ENCODE assay signal across 3 worm cellular contexts in genomic region chrII:10200759-10201158, ce11.
TF ChIP-seq lines count a peak whose summit lies in the region.

TSS of gene arv-1 (minus strand) at chrII:10200823.

TF ChIP-seq in whole organism, L2 larva, 48 proteins besides CTCF, POLR2A, EP300 and RAD21 (continued from another document):
- TF ChIP-seq lin-13 (GFP tag; optimal IDR thresholded peaks at IDR 0.05; lab: Kevin White, UChicago) (peak; percentile 31), mbf-1 (tag; optimal IDR thresholded peaks at IDR 0.05; lab: Kevin White, UChicago) (no peak), unc-55 (GFP tag; optimal IDR thresholded peaks at IDR 0.05; lab: Kevin White, UChicago) (peak; percentile 64)

TF ChIP-seq in whole organism, L4 larva, 104 proteins besides CTCF, POLR2A, EP300 and RAD21 (continued from another document):
- no peak for TF ChIP-seq ztf-11 (tag; optimal IDR thresholded peaks at IDR 0.05; lab: Kevin White, UChicago)
- no peak for TF ChIP-seq mxl-2 (GFP tag; conservative IDR thresholded peaks at IDR 0.05; lab: Robert Waterston, UW)
- no peak for TF ChIP-seq F10B5.3 (tag; optimal IDR thresholded peaks at IDR 0.05; lab: Kevin White, UChicago)
- peak; percentile 43 for TF ChIP-seq nhr-6 (tag; optimal IDR thresholded peaks at IDR 0.05; lab: Kevin White, UChicago)
- peak; percentile 24 for TF ChIP-seq nhr-102 (tag; optimal IDR thresholded peaks at IDR 0.05; lab: Kevin White, UChicago)
- no peak for TF ChIP-seq lim-7 (GFP tag; IDR thresholded peaks at IDR 0.05; lab: Robert Waterston, UW)
- peak in 1 of 2 experiments; percentile 68 for TF ChIP-seq hif-1 (tag; optimal IDR thresholded peaks at IDR 0.05; lab: Kevin White, UChicago)
- peak; percentile 40 for TF ChIP-seq rbr-2 (tag; optimal IDR thresholded peaks at IDR 0.05; lab: Kevin White, UChicago)
- no peak for TF ChIP-seq ctbp-1 (GFP tag; IDR thresholded peaks at IDR 0.05; lab: Robert Waterston, UW)
- TF ChIP-seq nhr-10 (tag; optimal IDR thresholded peaks at IDR 0.05; lab: Kevin White, UChicago), result no peak
- no peak for TF ChIP-seq nhr-42 (GFP tag; IDR thresholded peaks at IDR 0.05; lab: Robert Waterston, UW)
- TF ChIP-seq lin-29 (GFP tag; IDR thresholded peaks at IDR 0.05; lab: Robert Waterston, UW), result no peak
- no peak for TF ChIP-seq nhr-237 (tag; optimal IDR thresholded peaks at IDR 0.05; lab: Kevin White, UChicago)
- no peak for TF ChIP-seq spr-1 (tag; optimal IDR thresholded peaks at IDR 0.05; lab: Kevin White, UChicago)
- no peak for TF ChIP-seq fos-1 (tag; optimal IDR thresholded peaks at IDR 0.05; lab: Kevin White, UChicago)
- no peak for TF ChIP-seq zag-1 (tag; optimal IDR thresholded peaks at IDR 0.05; lab: Kevin White, UChicago)
- no peak for TF ChIP-seq nhr-76 (tag; optimal IDR thresholded peaks at IDR 0.05; lab: Kevin White, UChicago)
- no peak for TF ChIP-seq mdt-29 (GFP tag; IDR thresholded peaks at IDR 0.05; lab: Robert Waterston, UW)
- TF ChIP-seq ceh-28 (tag; optimal IDR thresholded peaks at IDR 0.05; lab: Kevin White, UChicago), result no peak
- no peak for TF ChIP-seq php-3 (GFP tag; IDR thresholded peaks at IDR 0.05; lab: Robert Waterston, UW)
- TF ChIP-seq hlh-30 (tag; optimal IDR thresholded peaks at IDR 0.05; lab: Kevin White, UChicago; ENCODE audit: insufficient read depth), result peak; percentile 28
- TF ChIP-seq nhr-77 (tag; optimal IDR thresholded peaks at IDR 0.05; lab: Kevin White, UChicago), result peak; percentile 16
- TF ChIP-seq fkh-10 (GFP tag; optimal IDR thresholded peaks at IDR 0.05; lab: Kevin White, UChicago), result no peak
- no peak for TF ChIP-seq nhr-111 (GFP tag; optimal IDR thresholded peaks at IDR 0.05; lab: Kevin White, UChicago)
- TF ChIP-seq unc-130 (GFP tag; optimal IDR thresholded peaks at IDR 0.05; lab: Kevin White, UChicago), result peak; percentile 56
- no peak for TF ChIP-seq lin-13 (GFP tag; optimal IDR thresholded peaks at IDR 0.05; lab: Kevin White, UChicago)
- no peak for TF ChIP-seq arid-1 (GFP tag; conservative IDR thresholded peaks at IDR 0.05; lab: Robert Waterston, UW)
- TF ChIP-seq dpl-1 (GFP tag; optimal IDR thresholded peaks at IDR 0.05; lab: Kevin White, UChicago), result peak; percentile 59
- no peak for TF ChIP-seq madf-9 (GFP tag; conservative IDR thresholded peaks at IDR 0.05; lab: Robert Waterston, UW)
- TF ChIP-seq ces-1 (GFP tag; optimal IDR thresholded peaks at IDR 0.05; lab: Kevin White, UChicago), result no peak
- TF ChIP-seq pha-4 (GFP tag; IDR thresholded peaks at IDR 0.05; lab: Robert Waterston, UW), result no peak
- no peak for TF ChIP-seq pha-4 (tag; optimal IDR thresholded peaks at IDR 0.05; lab: Kevin White, UChicago)
- no peak for TF ChIP-seq ceh-32 (tag; optimal IDR thresholded peaks at IDR 0.05; lab: Kevin White, UChicago; ENCODE audit: poor library complexity)
- peak; percentile 58 for TF ChIP-seq lin-38 (GFP tag; IDR thresholded peaks at IDR 0.05; lab: Robert Waterston, UW)
- peak; percentile 52; the same call in 1 of the 2 replicates for TF ChIP-seq T26A8.4 (GFP tag; IDR thresholded peaks at IDR 0.05; lab: Robert Waterston, UW)
- TF ChIP-seq nhr-28 (tag; optimal IDR thresholded peaks at IDR 0.05; lab: Kevin White, UChicago), result peak; percentile 72
- no peak for TF ChIP-seq dmd-9 (GFP tag; IDR thresholded peaks at IDR 0.05; lab: Robert Waterston, UW)
- no peak for TF ChIP-seq unc-62 (GFP tag; optimal IDR thresholded peaks at IDR 0.05 in 1 of 2; lab: Kevin White, UChicago)
- TF ChIP-seq unc-62 (tag; optimal IDR thresholded peaks at IDR 0.05; lab: Kevin White, UChicago), result no peak
- peak; percentile 30 for TF ChIP-seq aha-1 (tag; lab: Kevin White, UChicago)
- no peak for TF ChIP-seq tra-1 (GFP tag; IDR thresholded peaks at IDR 0.05; lab: Robert Waterston, UW)
- TF ChIP-seq Y5F2A.4 (GFP tag; optimal IDR thresholded peaks at IDR 0.05; lab: Kevin White, UChicago), result no peak
- TF ChIP-seq set-16 (GFP tag; IDR thresholded peaks at IDR 0.05; lab: Robert Waterston, UW), result no peak
- TF ChIP-seq ZK546.5 (tag; optimal IDR thresholded peaks at IDR 0.05; lab: Kevin White, UChicago), result no peak
- TF ChIP-seq nhr-48 (tag; optimal IDR thresholded peaks at IDR 0.05; lab: Kevin White, UChicago), result peak; percentile 2
- no peak for TF ChIP-seq tag-97 (GFP tag; IDR thresholded peaks at IDR 0.05; lab: Robert Waterston, UW)
- peak; percentile 38 for TF ChIP-seq mep-1 (tag; optimal IDR thresholded peaks at IDR 0.05; lab: Kevin White, UChicago)
- no peak for TF ChIP-seq daf-16 (GFP tag; optimal IDR thresholded peaks at IDR 0.05; lab: Kevin White, UChicago)
- TF ChIP-seq daf-16 (tag; optimal IDR thresholded peaks at IDR 0.05; lab: Kevin White, UChicago), result peak; percentile 31
- no peak for TF ChIP-seq madf-5 (GFP tag; IDR thresholded peaks at IDR 0.05; lab: Robert Waterston, UW)
- TF ChIP-seq nhr-11 (tag; optimal IDR thresholded peaks at IDR 0.05; lab: Kevin White, UChicago), result peak; percentile 52
- no peak for TF ChIP-seq aly-2 (tag; optimal IDR thresholded peaks at IDR 0.05; lab: Kevin White, UChicago)

TF ChIP-seq in whole organism, late embryonic, 69 proteins besides CTCF, POLR2A, EP300 and RAD21 (continued from another document):
- TF ChIP-seq unc-3 (GFP tag; conservative IDR thresholded peaks at IDR 0.05; lab: Robert Waterston, UW), result no peak
- no peak for TF ChIP-seq unc-3 (tag; optimal IDR thresholded peaks at IDR 0.05; lab: Kevin White, UChicago)
- no peak for TF ChIP-seq che-1 (tag; optimal IDR thresholded peaks at IDR 0.05; lab: Kevin White, UChicago)
- peak; percentile 64 for TF ChIP-seq ceh-2 (tag; optimal IDR thresholded peaks at IDR 0.05; lab: Kevin White, UChicago)
- TF ChIP-seq pha-4 (tag; optimal IDR thresholded peaks at IDR 0.05; lab: Kevin White, UChicago), result no peak
- TF ChIP-seq elt-2 (tag; optimal IDR thresholded peaks at IDR 0.05; lab: Kevin White, UChicago), result peak; percentile 19
- peak; percentile 14 for TF ChIP-seq pha-2 (tag; optimal IDR thresholded peaks at IDR 0.05; lab: Kevin White, UChicago)
- no peak for TF ChIP-seq sox-4 (tag; optimal IDR thresholded peaks at IDR 0.05; lab: Kevin White, UChicago)
- TF ChIP-seq pag-3 (tag; optimal IDR thresholded peaks at IDR 0.05; lab: Kevin White, UChicago; ENCODE audit: borderline replicate concordance), result no peak
- no peak for TF ChIP-seq Y22D7AL.16 (tag; optimal IDR thresholded peaks at IDR 0.05; lab: Kevin White, UChicago)
- no peak for TF ChIP-seq ceh-19 (GFP tag; optimal IDR thresholded peaks at IDR 0.05; lab: Kevin White, UChicago)
- TF ChIP-seq tbx-2 (tag; optimal IDR thresholded peaks at IDR 0.05; lab: Kevin White, UChicago), result peak; percentile 81
- TF ChIP-seq mec-3 (tag; optimal IDR thresholded peaks at IDR 0.05; lab: Kevin White, UChicago; ENCODE audit: borderline replicate concordance), result no peak
- TF ChIP-seq ceh-31 (tag; optimal IDR thresholded peaks at IDR 0.05; lab: Kevin White, UChicago), result peak; percentile 79
- peak; percentile 24 for TF ChIP-seq ref-2 (tag; optimal IDR thresholded peaks at IDR 0.05; lab: Kevin White, UChicago)
- TF ChIP-seq hlh-8 (tag; optimal IDR thresholded peaks at IDR 0.05; lab: Kevin White, UChicago), result peak; percentile 65
- peak; percentile 42 for TF ChIP-seq unc-42 (tag; optimal IDR thresholded peaks at IDR 0.05; lab: Kevin White, UChicago)
- no peak for TF ChIP-seq hlh-6 (tag; optimal IDR thresholded peaks at IDR 0.05; lab: Kevin White, UChicago)
- no peak for TF ChIP-seq lin-11 (tag; optimal IDR thresholded peaks at IDR 0.05; lab: Kevin White, UChicago)
- no peak for TF ChIP-seq dmd-4 (tag; optimal IDR thresholded peaks at IDR 0.05; lab: Kevin White, UChicago; ENCODE audit: borderline replicate concordance)
